Worm (Caenorhabditis elegans): ENCODE measurements around the gene erd-2.2.

ce11 chrIII:5874263-5874662 lies 32.6 kb upstream of the erd-2.2 start:
- no peak for TF ChIP-seq C34F6.9 (tag; optimal IDR thresholded peaks at IDR 0.05)
- TF ChIP-seq nhr-25 (tag; optimal IDR thresholded peaks at IDR 0.05): peak; percentile 56
